Worm (Caenorhabditis elegans) whole organism, L1 larva: ENCODE results near the gene F14H12.6.

Experiments
- C34B4.2 ChIP-seq: sonication (generic microtip); optimal IDR thresholded peaks from 2 replicates; lab custom pipeline; 2017; ENCODE audit warnings: mild to moderate bottlenecking, missing genetic modification characterization, missing compliant biosample characterization
- Y116A8C.19 ChIP-seq: sonication (generic microtip); optimal IDR thresholded peaks from 2 replicates; lab custom pipeline; 2016; ENCODE audit warnings: missing compliant biosample characterization, missing genetic modification characterization, borderline replicate concordance
- aha-1 ChIP-seq: fragments of 150-350 bp; optimal IDR thresholded peaks from 2 replicates; lab custom pipeline; 2014; ENCODE audit warnings: missing biosample characterization, missing genetic modification characterization
- alr-1 ChIP-seq: fragments of 200-800 bp; sonication (Bioruptor generic); optimal IDR thresholded peaks from 2 replicates; lab custom pipeline; 2018; ENCODE audit warnings: borderline replicate concordance, mild to moderate bottlenecking, missing genetic modification characterization, missing compliant biosample characterization
- blmp-1 ChIP-seq: fragments of 150-350 bp; optimal IDR thresholded peaks from 2 replicates; lab custom pipeline; 2014; ENCODE audit warnings: missing biosample characterization, missing genetic modification characterization
- ceh-88 ChIP-seq: fragments of 200-800 bp; sonication (Bioruptor generic); IDR thresholded peaks from 2 replicates; pipeline ENCODE4 v1.3.6; 2022; ENCODE audit warnings: missing genetic modification characterization, missing compliant biosample characterization
- dpl-1 ChIP-seq, 3 experiments: fragments of 150-350 bp in 2 of 3; sonication (generic microtip) in 1 of 3; optimal IDR thresholded peaks; 2 replicates each; lab custom pipeline; 2014 to 2017; ENCODE audit warnings: missing biosample characterization in 3 of 3, missing genetic modification characterization in 3 of 3, missing genetic modification reagents in 3 of 3
- dsc-1 ChIP-seq: sonication (generic microtip); optimal IDR thresholded peaks from 2 replicates; lab custom pipeline; 2016; ENCODE audit warnings: mild to moderate bottlenecking, missing genetic modification characterization, missing compliant biosample characterization
- egl-13 ChIP-seq: sonication (generic microtip); optimal IDR thresholded peaks from 2 replicates; lab custom pipeline; 2016; ENCODE audit warnings: missing genotype, missing genetic modification reagents, missing genetic modification characterization, missing compliant biosample characterization
- ets-5 ChIP-seq: fragments of 200-800 bp; sonication (Bioruptor generic); IDR thresholded peaks from 2 replicates; pipeline ENCODE4 v1.3.6; 2022; ENCODE audit warnings: missing genetic modification characterization, missing compliant biosample characterization
- fkh-10 ChIP-seq: sonication (generic microtip); optimal IDR thresholded peaks from 2 replicates; lab custom pipeline; 2017; ENCODE audit warnings: missing biosample characterization, missing genetic modification reagents, missing genetic modification characterization
- fkh-4 ChIP-seq: sonication (generic microtip); optimal IDR thresholded peaks from 2 replicates; lab custom pipeline; 2016; ENCODE audit warnings: missing compliant biosample characterization, missing genetic modification characterization, borderline replicate concordance
- hlh-4 ChIP-seq: sonication (generic microtip); optimal IDR thresholded peaks from 2 replicates; lab custom pipeline; 2016; ENCODE audit warnings: mild to moderate bottlenecking, missing genetic modification characterization, missing compliant biosample characterization
- hpl-2 ChIP-seq: fragments of 150-350 bp; optimal IDR thresholded peaks from 2 replicates; lab custom pipeline; 2014; ENCODE audit warnings: missing biosample characterization, missing genetic modification reagents, missing genetic modification characterization
- irx-1 ChIP-seq: sonication (generic microtip); optimal IDR thresholded peaks from 2 replicates; lab custom pipeline; 2016; ENCODE audit warnings: missing genetic modification characterization, missing compliant biosample characterization
- lin-13 ChIP-seq: fragments of 150-350 bp; optimal IDR thresholded peaks from 2 replicates; lab custom pipeline; 2014; ENCODE audit warnings: missing biosample characterization, missing genetic modification reagents, missing genetic modification characterization
- lin-15B ChIP-seq: fragments of 150-350 bp; sonication (generic microtip); optimal IDR thresholded peaks from 3 replicates; lab custom pipeline; 2014; ENCODE audit warnings: missing biosample characterization, missing genetic modification characterization
- lin-35 ChIP-seq, 2 experiments: fragments of 150-350 bp; optimal IDR thresholded peaks; 2 replicates each; lab custom pipeline; 2014; ENCODE audit warnings: missing biosample characterization in 2 of 2, missing genetic modification characterization in 2 of 2, missing genetic modification reagents in 2 of 2
- lin-39 ChIP-seq: fragments of 150-350 bp; optimal IDR thresholded peaks from 2 replicates; lab custom pipeline; 2014; ENCODE audit warnings: missing biosample characterization, missing genetic modification reagents, missing genetic modification characterization
- mab-9 ChIP-seq: fragments of 200-800 bp; sonication (Bioruptor generic); IDR thresholded peaks from 2 replicates; pipeline ENCODE4 v1.3.6; 2022; ENCODE audit warnings: missing genetic modification reagents, missing genetic modification characterization, missing compliant biosample characterization
- mef-2 ChIP-seq: fragments of 150-350 bp; optimal IDR thresholded peaks from 2 replicates; lab custom pipeline; 2014; ENCODE audit warnings: missing biosample characterization, missing genetic modification characterization
- nhr-11 ChIP-seq: fragments of 150-350 bp; optimal IDR thresholded peaks from 2 replicates; lab custom pipeline; 2014; ENCODE audit warnings: missing biosample characterization, missing genetic modification characterization
- nhr-19 ChIP-seq: fragments of 200-800 bp; sonication (Bioruptor generic); conservative IDR thresholded peaks from 2 replicates; pipeline ENCODE4 v1.3.6; 2022; ENCODE audit warnings: missing genetic modification characterization, missing compliant biosample characterization
- nhr-237 ChIP-seq: fragments of 150-350 bp; optimal IDR thresholded peaks from 2 replicates; lab custom pipeline; 2014; ENCODE audit warnings: missing biosample characterization, missing genetic modification characterization
- nhr-47 ChIP-seq: sonication (generic microtip); optimal IDR thresholded peaks from 2 replicates; lab custom pipeline; 2016; ENCODE audit warnings: mild to moderate bottlenecking, missing genetic modification characterization, moderate library complexity, missing compliant biosample characterization
- nhr-71 ChIP-seq: sonication (generic microtip); optimal IDR thresholded peaks from 2 replicates; lab custom pipeline; 2016; ENCODE audit warnings: mild to moderate bottlenecking, missing genetic modification characterization, moderate library complexity, missing compliant biosample characterization
- nhr-76 ChIP-seq: sonication (generic microtip); optimal IDR thresholded peaks from 2 replicates; lab custom pipeline; 2017; ENCODE audit warnings: missing biosample characterization, missing genetic modification characterization
- nhr-77 ChIP-seq: fragments of 150-350 bp; optimal IDR thresholded peaks from 2 replicates; lab custom pipeline; 2014; ENCODE audit warnings: missing biosample characterization, missing genetic modification characterization
- nhr-84 ChIP-seq: sonication (generic microtip); optimal IDR thresholded peaks from 2 replicates; lab custom pipeline; 2017; ENCODE audit warnings: missing biosample characterization, missing genetic modification characterization
- pag-3 ChIP-seq: sonication (generic microtip); optimal IDR thresholded peaks from 2 replicates; lab custom pipeline; 2017; ENCODE audit warnings: missing genetic modification characterization, mild to moderate bottlenecking, missing compliant biosample characterization, antibody characterized with exemption, borderline replicate concordance; ENCODE audit not compliant: insufficient read depth
- pax-3 ChIP-seq: fragments of 200-800 bp; sonication (Bioruptor generic); optimal IDR thresholded peaks from 2 replicates; lab custom pipeline; 2018; ENCODE audit warnings: mild to moderate bottlenecking, missing genetic modification characterization, moderate library complexity, missing compliant biosample characterization
- pqm-1 ChIP-seq: sonication (generic microtip); optimal IDR thresholded peaks from 3 replicates; lab custom pipeline; 2017; ENCODE audit warnings: missing biosample characterization, missing genetic modification characterization
- skn-1 ChIP-seq: fragments of 150-350 bp; optimal IDR thresholded peaks from 2 replicates; lab custom pipeline; 2014; ENCODE audit warnings: missing biosample characterization, missing genetic modification characterization
- snpc-4 ChIP-seq: fragments of 150-350 bp; optimal IDR thresholded peaks from 2 replicates; lab custom pipeline; 2014; ENCODE audit warnings: missing biosample characterization, missing genetic modification characterization
- sup-37 ChIP-seq: fragments of 200-800 bp; sonication (Bioruptor generic); optimal IDR thresholded peaks from 2 replicates; lab custom pipeline; 2018; ENCODE audit warnings: mild to moderate bottlenecking, missing genetic modification characterization, missing compliant biosample characterization
- unc-130 ChIP-seq: fragments of 150-350 bp; optimal IDR thresholded peaks from 2 replicates; lab custom pipeline; 2017; ENCODE audit warnings: missing biosample characterization, missing genetic modification characterization, inconsistent platforms
- unc-30 ChIP-seq: sonication (generic microtip); optimal IDR thresholded peaks from 2 replicates; lab custom pipeline; 2017; ENCODE audit warnings: missing biosample characterization, missing genetic modification characterization
- unc-62 ChIP-seq: fragments of 150-350 bp; optimal IDR thresholded peaks from 2 replicates; lab custom pipeline; 2014; ENCODE audit warnings: missing biosample characterization, missing genetic modification reagents, missing genetic modification characterization
- unc-86 ChIP-seq: sonication (generic microtip); optimal IDR thresholded peaks from 2 replicates; lab custom pipeline; 2016; ENCODE audit warnings: missing genetic modification characterization, missing compliant biosample characterization
- zag-1 ChIP-seq: fragments of 150-350 bp; optimal IDR thresholded peaks from 2 replicates; lab custom pipeline; 2014; ENCODE audit warnings: missing biosample characterization, missing genetic modification characterization
- zip-4 ChIP-seq: fragments of 200-800 bp; sonication (Bioruptor generic); optimal IDR thresholded peaks from 2 replicates; lab custom pipeline; 2018; ENCODE audit warnings: mild to moderate bottlenecking, missing genetic modification characterization, moderate library complexity, missing compliant biosample characterization
- ztf-11 ChIP-seq, 2 experiments: sonication (generic microtip); optimal IDR thresholded peaks; 2 replicates each; lab custom pipeline; 2016 to 2017; ENCODE audit warnings: missing genetic modification characterization in 2 of 2, missing biosample characterization in 1 of 2, missing compliant biosample characterization in 1 of 2

Gene F14H12.6

DNA sequence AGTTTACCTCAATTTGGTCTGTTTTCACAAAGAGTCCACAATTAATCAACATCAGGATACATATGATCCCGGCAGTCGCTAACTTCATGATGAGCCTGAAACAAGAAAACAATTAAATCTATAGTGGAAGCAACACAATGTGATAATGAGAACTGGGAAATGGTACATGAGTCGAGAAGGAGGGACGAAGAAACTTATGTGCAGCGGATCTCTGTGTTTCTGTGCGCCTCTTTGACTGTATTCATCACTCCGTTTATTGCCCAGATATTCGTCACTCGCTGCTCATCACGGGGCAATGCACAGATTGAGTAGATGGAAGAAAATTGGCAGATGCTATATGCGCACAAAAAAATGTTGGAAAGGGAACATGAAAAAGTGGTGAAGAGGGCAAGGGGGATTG, 8.9 kb upstream of the F14H12.6 start, which contains the start of gene R160.3:
Gene R160.3 (minus strand): TSS at position 101 of the 400 bp plus-strand sequence.
- TF ChIP-seq unc-130 (tag; lab: Kevin White, UChicago): no peak
- TF ChIP-seq lin-15B (tag; lab: Kevin White, UChicago): no peak
- TF ChIP-seq unc-86 (tag; lab: Kevin White, UChicago): no peak
- TF ChIP-seq nhr-84 (tag; lab: Kevin White, UChicago): no peak
- no peak for TF ChIP-seq mef-2 (tag; lab: Kevin White, UChicago)
- TF ChIP-seq nhr-77 (tag; lab: Kevin White, UChicago): no peak
- TF ChIP-seq unc-62 (GFP tag; lab: Kevin White, UChicago): no peak
- no peak for TF ChIP-seq snpc-4 (tag; lab: Kevin White, UChicago)
- no peak for TF ChIP-seq pag-3 (tag; lab: Kevin White, UChicago)

- no peak for TF ChIP-seq dpl-1 (GFP tag; optimal IDR thresholded peaks at IDR 0.05; lab: Kevin White, UChicago)
- TF ChIP-seq pax-3 (tag; lab: Kevin White, UChicago): no peak
- TF ChIP-seq C34B4.2 (tag; lab: Kevin White, UChicago): no peak
- no peak for TF ChIP-seq aha-1 (tag; lab: Kevin White, UChicago)
- no peak for TF ChIP-seq skn-1 (tag; lab: Kevin White, UChicago)
- TF ChIP-seq pqm-1 (tag; lab: Kevin White, UChicago): no peak
- TF ChIP-seq nhr-71 (tag; lab: Kevin White, UChicago): no peak
- TF ChIP-seq zip-4 (GFP tag; lab: Kevin White, UChicago): no peak
- no peak for TF ChIP-seq nhr-47
- no peak for TF ChIP-seq ztf-11 (tag; optimal IDR thresholded peaks at IDR 0.05; lab: Kevin White, UChicago)
- TF ChIP-seq zag-1 (tag; lab: Kevin White, UChicago): no peak
- no peak for TF ChIP-seq nhr-77 (tag; lab: Kevin White, UChicago)
- TF ChIP-seq, all 84 proteins: peak for 0
Observed at ce11 chrX:4364877-4365276, 7.5 kb upstream of the F14H12.6 start, which contains the start of gene F14H12.8. F14H12.8 (minus strand) TSS chrX:4364977.

DNA sequence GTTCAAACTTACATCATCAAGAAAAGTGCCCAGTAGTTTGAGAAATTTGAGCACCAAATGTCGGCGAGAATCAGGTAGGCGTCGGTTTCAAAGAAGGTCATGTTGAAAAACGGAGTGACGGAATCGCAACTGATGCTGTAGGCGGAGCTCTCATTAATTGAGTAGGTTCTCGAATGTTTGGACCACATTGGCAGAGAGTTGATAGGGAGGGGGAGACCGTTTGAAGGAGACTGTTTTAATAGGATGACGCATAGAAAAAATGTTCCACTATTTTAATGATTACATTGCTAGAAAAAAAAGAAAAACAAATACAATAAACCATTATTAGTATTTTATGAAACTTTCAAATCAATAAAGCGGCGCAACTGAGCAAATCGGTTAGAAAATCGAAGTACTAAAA, 5.8 kb upstream of the F14H12.6 start, which contains the start of gene F14H12.17:
Gene F14H12.17 (minus strand): TSS at position 101 of the 400 bp plus-strand sequence.
- TF ChIP-seq pax-3 (tag; lab: Kevin White, UChicago) (no peak), lin-15B (tag; lab: Kevin White, UChicago) (no peak), lin-13 (no peak)

- no peak for TF ChIP-seq sup-37 (GFP tag; lab: Kevin White, UChicago)
- TF ChIP-seq dsc-1 (tag; lab: Kevin White, UChicago): no peak
Observed at ce11 chrX:4362522-4362921, 5.2 kb upstream of the F14H12.6 start, which contains the start of gene F14H12.7. F14H12.7 (minus strand) TSS chrX:4362622.

DNA sequence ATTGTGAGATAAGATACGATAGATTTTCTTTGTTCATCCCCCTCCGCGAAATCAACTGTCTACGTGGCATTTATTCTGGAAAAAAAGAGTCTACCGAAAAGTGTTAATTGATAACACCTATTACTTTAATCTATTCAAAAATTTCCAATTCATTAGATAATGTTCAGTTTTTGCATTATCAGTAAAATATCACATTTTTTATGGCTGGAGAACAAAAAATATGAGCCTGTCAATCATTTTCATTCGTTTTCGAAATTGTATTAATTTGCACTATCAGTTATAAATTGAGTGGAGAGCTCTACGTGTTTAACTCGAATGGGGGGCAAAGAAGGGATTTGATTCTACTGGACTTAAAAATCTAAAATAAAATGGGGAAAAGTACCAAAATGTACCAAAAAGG, 1.7 kb upstream of the F14H12.6 start:
- TF ChIP-seq mab-9 (GFP tag; lab: Robert Waterston, UW): no peak
- no peak for TF ChIP-seq lin-35 (GFP tag; optimal IDR thresholded peaks at IDR 0.05; lab: Kevin White, UChicago)
- TF ChIP-seq nhr-11 (tag; lab: Kevin White, UChicago): no peak
- no peak for TF ChIP-seq irx-1
- no peak for TF ChIP-seq nhr-84 (tag; lab: Kevin White, UChicago)
- TF ChIP-seq nhr-76: no peak
- TF ChIP-seq unc-62 (GFP tag; lab: Kevin White, UChicago): no peak
- TF ChIP-seq pag-3 (tag; lab: Kevin White, UChicago): no peak
- TF ChIP-seq nhr-237: no peak
- TF ChIP-seq fkh-10: no peak
- no peak for TF ChIP-seq unc-30 (tag; lab: Kevin White, UChicago)
- TF ChIP-seq ceh-88 (GFP tag; lab: Robert Waterston, UW): no peak

- TF ChIP-seq lin-39 (tag; lab: Kevin White, UChicago): no peak
- TF ChIP-seq hlh-4 (tag; lab: Kevin White, UChicago): no peak
- TF ChIP-seq zag-1 (tag; lab: Kevin White, UChicago): no peak
- TF ChIP-seq sup-37 (GFP tag; lab: Kevin White, UChicago): no peak
- no peak for TF ChIP-seq Y116A8C.19 (tag; lab: Kevin White, UChicago)
- no peak for TF ChIP-seq nhr-19 (GFP tag; lab: Robert Waterston, UW)
- TF ChIP-seq ets-5 (GFP tag; lab: Robert Waterston, UW): no peak
- TF ChIP-seq nhr-77 (tag; lab: Kevin White, UChicago): no peak
- TF ChIP-seq egl-13 (tag; lab: Kevin White, UChicago): no peak
- TF ChIP-seq hpl-2: no peak
- no peak for TF ChIP-seq dpl-1 (GFP tag; optimal IDR thresholded peaks at IDR 0.05; lab: Kevin White, UChicago)
- no peak for TF ChIP-seq unc-86 (tag; lab: Kevin White, UChicago)
- no peak for TF ChIP-seq dsc-1 (tag; lab: Kevin White, UChicago)
- no peak for TF ChIP-seq blmp-1 (tag; lab: Kevin White, UChicago)
- no peak for TF ChIP-seq fkh-4
- TF ChIP-seq alr-1 (tag; lab: Kevin White, UChicago): no peak
- no peak for TF ChIP-seq nhr-84 (tag; lab: Kevin White, UChicago)
Observed at ce11 chrX:4353318-4353717, 4.0 kb downstream of the F14H12.6 start, which contains the start of gene col-165. col-165 (plus strand) TSS chrX:4353618.
